4 fruit fly cellular contexts compared by ENCODE assay signal in genomic region chr3L:654019-654418, dm6.
TF ChIP-seq lines count a peak whose summit lies in the region.

Gene MED30 (minus strand): TSS chr3L:654089.
Gene Rev1 (plus strand): TSS chr3L:654363.

TF ChIP-seq in whole organism, adult, 20 proteins besides CTCF, POLR2A, EP300 and RAD21 (continued from another document):
- peak; percentile 93 for TF ChIP-seq CG12768 (GFP tag; optimal IDR thresholded peaks at IDR 0.05; lab: Kevin White, UChicago)
- peak; percentile 78 for TF ChIP-seq tj (GFP tag; optimal IDR thresholded peaks at IDR 0.05; lab: Kevin White, UChicago)
TF ChIP-seq in whole organism, adult: peak in this region for 18.

TF ChIP-seq in whole organism, embryonic, 481 proteins besides CTCF, POLR2A, EP300 and RAD21 (continued from another document and continues in another):
- TF ChIP-seq CG8944 (GFP tag; optimal IDR thresholded peaks at IDR 0.05; lab: Kevin White, UChicago) (peak; percentile 97), CG16815 (GFP tag; optimal IDR thresholded peaks at IDR 0.05; lab: Kevin White, UChicago) (peak; percentile 85), CG2129 (GFP tag; IDR thresholded peaks at IDR 0.05; lab: Robert Waterston, UW; ENCODE audit: partially characterized antibody) (no peak), CG4328 (GFP tag; optimal IDR thresholded peaks at IDR 0.05; lab: Kevin White, UChicago) (peak; percentile 83), ab (GFP tag; optimal IDR thresholded peaks at IDR 0.05; lab: Kevin White, UChicago) (peak; percentile 89), PHDP (tag; optimal IDR thresholded peaks at IDR 0.05; lab: Kevin White, UChicago) (peak; percentile 95), nom (GFP tag; optimal IDR thresholded peaks at IDR 0.05; lab: Kevin White, UChicago) (peak; percentile 71), inv (GFP tag; IDR thresholded peaks at IDR 0.05; lab: Robert Waterston, UW; ENCODE audit: partially characterized antibody) (0 out of 2 replicates have a peak, but pooled peaks have one; percentile 15), CG2116 (GFP tag; optimal IDR thresholded peaks at IDR 0.05; lab: Kevin White, UChicago) (peak; percentile 96), dpn (GFP tag; optimal IDR thresholded peaks at IDR 0.05; lab: Kevin White, UChicago) (peak; percentile 97), Dfd (GFP tag; optimal IDR thresholded peaks at IDR 0.05; lab: Kevin White, UChicago) (no peak), insv (GFP tag; optimal IDR thresholded peaks at IDR 0.05; lab: Kevin White, UChicago) (peak in 1 of 2 experiments; percentile 62), CG9215 (GFP tag; IDR thresholded peaks at IDR 0.05; lab: Robert Waterston, UW) (peak; percentile 86), fd102C (GFP tag; optimal IDR thresholded peaks at IDR 0.05; lab: Kevin White, UChicago) (peak; percentile 37), slou (GFP tag; optimal IDR thresholded peaks at IDR 0.05; lab: Kevin White, UChicago) (peak; percentile 92), cato (GFP tag; optimal IDR thresholded peaks at IDR 0.05; lab: Kevin White, UChicago; ENCODE audit: borderline replicate concordance) (peak; percentile 89), gce (GFP tag; IDR thresholded peaks at IDR 0.05; lab: Robert Waterston, UW) (peak; percentile 80), bowl (GFP tag; IDR thresholded peaks at IDR 0.05; lab: Robert Waterston, UW) (peak; percentile 72), CG5180 (GFP tag; optimal IDR thresholded peaks at IDR 0.05; lab: Kevin White, UChicago) (peak; percentile 68), Rfx (GFP tag; IDR thresholded peaks at IDR 0.05; lab: Robert Waterston, UW) (peak; percentile 96), CG4424 (GFP tag; optimal IDR thresholded peaks at IDR 0.05; lab: Kevin White, UChicago) (peak; percentile 91), H2.0 (GFP tag; IDR thresholded peaks at IDR 0.05; lab: Robert Waterston, UW) (peak; percentile 89), CG7271 (tag; optimal IDR thresholded peaks at IDR 0.05; lab: Kevin White, UChicago) (peak; percentile 82), NFAT (GFP tag; IDR thresholded peaks at IDR 0.05; lab: Robert Waterston, UW) (peak; percentile 96), CG14667 (GFP tag; IDR thresholded peaks at IDR 0.05; lab: Robert Waterston, UW) (peak; percentile 84), z (GFP tag; IDR thresholded peaks at IDR 0.05; lab: Robert Waterston, UW) (no peak), Adf1 (GFP tag; IDR thresholded peaks at IDR 0.05; lab: Robert Waterston, UW) (peak; percentile 73), btn (GFP tag; optimal IDR thresholded peaks at IDR 0.05; lab: Kevin White, UChicago) (peak; percentile 86), salm (tag; optimal IDR thresholded peaks at IDR 0.05; lab: Kevin White, UChicago) (peak; percentile 81), HHEX (GFP tag; optimal IDR thresholded peaks at IDR 0.05; lab: Kevin White, UChicago) (peak; percentile 90), CG42726 (GFP tag; IDR thresholded peaks at IDR 0.05; lab: Robert Waterston, UW; ENCODE audit: partially characterized antibody) (no peak), CG3407 (GFP tag; optimal IDR thresholded peaks at IDR 0.05; lab: Kevin White, UChicago) (peak; percentile 73), ATbp (GFP tag; optimal IDR thresholded peaks at IDR 0.05; lab: Kevin White, UChicago) (peak; percentile 86), sens (GFP tag; lab: Kevin White, UChicago) (peak; percentile 99), Sox100B (GFP tag; optimal IDR thresholded peaks at IDR 0.05; lab: Kevin White, UChicago) (peak; percentile 83), CG8478 (optimal IDR thresholded peaks at IDR 0.05; lab: Kevin White, UChicago) (no peak), CG4730 (GFP tag; IDR thresholded peaks at IDR 0.05; lab: Robert Waterston, UW) (peak; percentile 84), Trl (optimal IDR thresholded peaks at IDR 0.05; lab: Kevin White, UChicago) (no peak), Trl (GFP tag; optimal IDR thresholded peaks at IDR 0.05; lab: Kevin White, UChicago) (peak; percentile 98), ssp (GFP tag; IDR thresholded peaks at IDR 0.05; lab: Robert Waterston, UW) (peak; percentile 80), HmgZ (tag; optimal IDR thresholded peaks at IDR 0.05; lab: Kevin White, UChicago) (peak; percentile 96), CG9797 (GFP tag; optimal IDR thresholded peaks at IDR 0.05; lab: Kevin White, UChicago) (peak; percentile 45)

TF ChIP-seq in whole organism, prepupa, 60 proteins besides CTCF, POLR2A, EP300 and RAD21 (continued from another document):
- TF ChIP-seq CG34406 (GFP tag; optimal IDR thresholded peaks at IDR 0.05; lab: Kevin White, UChicago) (peak; percentile 93), Sox102F (GFP tag; optimal IDR thresholded peaks at IDR 0.05; lab: Kevin White, UChicago) (peak; percentile 95), CG4318 (GFP tag; optimal IDR thresholded peaks at IDR 0.05; lab: Kevin White, UChicago) (no peak), CG8632 (GFP tag; optimal IDR thresholded peaks at IDR 0.05; lab: Kevin White, UChicago) (peak; percentile 92), Met (GFP tag; optimal IDR thresholded peaks at IDR 0.05; lab: Kevin White, UChicago) (peak; percentile 96), Ets96B (tag; optimal IDR thresholded peaks at IDR 0.05; lab: Kevin White, UChicago) (peak; percentile 88), Gug (GFP tag; IDR thresholded peaks at IDR 0.05; lab: Robert Waterston, UW) (peak; percentile 80), Sox14 (GFP tag; optimal IDR thresholded peaks at IDR 0.05; lab: Kevin White, UChicago) (peak; percentile 94), fkh (GFP tag; optimal IDR thresholded peaks at IDR 0.05; lab: Kevin White, UChicago) (peak; percentile 79), lz (GFP tag; optimal IDR thresholded peaks at IDR 0.05; lab: Kevin White, UChicago) (peak; percentile 97), topi (GFP tag; optimal IDR thresholded peaks at IDR 0.05; lab: Kevin White, UChicago) (peak; percentile 92), CG6792 (GFP tag; optimal IDR thresholded peaks at IDR 0.05; lab: Kevin White, UChicago) (peak; percentile 90), esn (GFP tag; optimal IDR thresholded peaks at IDR 0.05; lab: Kevin White, UChicago) (peak; percentile 97), CG11762 (GFP tag; optimal IDR thresholded peaks at IDR 0.05; lab: Kevin White, UChicago; ENCODE audit: insufficient read depth) (peak; percentile 92), fd85E (GFP tag; optimal IDR thresholded peaks at IDR 0.05; lab: Kevin White, UChicago) (peak; percentile 81), dsx (GFP tag; optimal IDR thresholded peaks at IDR 0.05; lab: Kevin White, UChicago; ENCODE audit: poor library complexity, severe bottlenecking) (peak; percentile 81), svp (GFP tag; lab: Kevin White, UChicago) (peak; percentile 97), CG6163 (GFP tag; IDR thresholded peaks at IDR 0.05; lab: Robert Waterston, UW) (peak; percentile 92), CG6854 (GFP tag; optimal IDR thresholded peaks at IDR 0.05; lab: Kevin White, UChicago) (peak; percentile 72), achi (GFP tag; optimal IDR thresholded peaks at IDR 0.05; lab: Kevin White, UChicago) (peak; percentile 95), salr (GFP tag; optimal IDR thresholded peaks at IDR 0.05; lab: Kevin White, UChicago) (peak; percentile 81 to 85), CG16779 (tag; optimal IDR thresholded peaks at IDR 0.05; lab: Kevin White, UChicago) (peak; percentile 63), CG8319 (GFP tag; optimal IDR thresholded peaks at IDR 0.05; lab: Kevin White, UChicago) (peak; percentile 92), Lpt (GFP tag; optimal IDR thresholded peaks at IDR 0.05; lab: Kevin White, UChicago) (peak; percentile 86), cyc (GFP tag; optimal IDR thresholded peaks at IDR 0.05; lab: Kevin White, UChicago) (peak; percentile 97), CG10669 (GFP tag; optimal IDR thresholded peaks at IDR 0.05; lab: Kevin White, UChicago) (peak; percentile 87), CG11902 (GFP tag; optimal IDR thresholded peaks at IDR 0.05; lab: Kevin White, UChicago) (peak; percentile 90), CG6276 (GFP tag; optimal IDR thresholded peaks at IDR 0.05; lab: Kevin White, UChicago) (peak; percentile 70), net (GFP tag; optimal IDR thresholded peaks at IDR 0.05; lab: Kevin White, UChicago) (peak; percentile 93), eg (GFP tag; IDR thresholded peaks at IDR 0.05; lab: Robert Waterston, UW) (peak; percentile 92), ss (GFP tag; optimal IDR thresholded peaks at IDR 0.05; lab: Kevin White, UChicago) (peak; percentile 38 to 80), Sox15 (GFP tag; optimal IDR thresholded peaks at IDR 0.05; lab: Kevin White, UChicago) (peak; percentile 91), OdsH (GFP tag; optimal IDR thresholded peaks at IDR 0.05; lab: Kevin White, UChicago) (peak; percentile 96), dac (GFP tag; optimal IDR thresholded peaks at IDR 0.05; lab: Kevin White, UChicago) (peak; percentile 85), CG15336 (GFP tag; IDR thresholded peaks at IDR 0.05; lab: Robert Waterston, UW) (peak; percentile 87), acj6 (GFP tag; optimal IDR thresholded peaks at IDR 0.05; lab: Kevin White, UChicago) (peak; percentile 96), CG3032 (tag; optimal IDR thresholded peaks at IDR 0.05; lab: Kevin White, UChicago) (peak; percentile 89), Smox (GFP tag; optimal IDR thresholded peaks at IDR 0.05; lab: Kevin White, UChicago) (peak; percentile 94), Blimp-1 (GFP tag; optimal IDR thresholded peaks at IDR 0.05; lab: Kevin White, UChicago) (peak; percentile 64), CG6808 (GFP tag; optimal IDR thresholded peaks at IDR 0.05; lab: Kevin White, UChicago) (peak; percentile 69), CG7368 (GFP tag; optimal IDR thresholded peaks at IDR 0.05; lab: Kevin White, UChicago) (peak; percentile 91)

TF ChIP-seq in whole organism, wandering third instar larva, 38 proteins besides CTCF, POLR2A, EP300 and RAD21 (continued from another document):
- TF ChIP-seq Abd-B (GFP tag; optimal IDR thresholded peaks at IDR 0.05; lab: Kevin White, UChicago) (no peak), psq (GFP tag; optimal IDR thresholded peaks at IDR 0.05; lab: Kevin White, UChicago) (peak; percentile 90), ey (GFP tag; optimal IDR thresholded peaks at IDR 0.05; lab: Kevin White, UChicago) (peak; percentile 97), Rel (GFP tag; optimal IDR thresholded peaks at IDR 0.05; lab: Kevin White, UChicago) (peak; percentile 56), Rel (tag; optimal IDR thresholded peaks at IDR 0.05; lab: Kevin White, UChicago) (peak; percentile 68), Dfd (GFP tag; optimal IDR thresholded peaks at IDR 0.05; lab: Kevin White, UChicago) (no peak), dsf (GFP tag; optimal IDR thresholded peaks at IDR 0.05; lab: Kevin White, UChicago; ENCODE audit: borderline replicate concordance) (peak; percentile 94), N (GFP tag; optimal IDR thresholded peaks at IDR 0.05; lab: Kevin White, UChicago) (no peak), dl (GFP tag; optimal IDR thresholded peaks at IDR 0.05; lab: Kevin White, UChicago; ENCODE audit: insufficient read depth in 1 of 2, partially characterized antibody in 2 of 2) (no peak), woc (GFP tag; optimal IDR thresholded peaks at IDR 0.05; lab: Kevin White, UChicago) (peak; percentile 89), foxo (GFP tag; optimal IDR thresholded peaks at IDR 0.05; lab: Kevin White, UChicago) (peak; percentile 68 to 98), rgr (GFP tag; optimal IDR thresholded peaks at IDR 0.05; lab: Kevin White, UChicago) (peak; percentile 97), Sp1 (GFP tag; optimal IDR thresholded peaks at IDR 0.05; lab: Kevin White, UChicago) (peak; percentile 89), Mio (GFP tag; optimal IDR thresholded peaks at IDR 0.05; lab: Kevin White, UChicago) (peak; percentile 86), Myc (optimal IDR thresholded peaks at IDR 0.05; lab: Kevin White, UChicago) (peak; percentile 24), h (GFP tag; optimal IDR thresholded peaks at IDR 0.05; lab: Kevin White, UChicago) (peak; percentile 97)
